Worm (Caenorhabditis elegans) whole organism, L2 larva: ENCODE results near the gene exos-8.

ENCODE experiments used
- Y55F3AM.14 ChIP-seq: fragments of 200-800 bp; sonication (Bioruptor generic); optimal IDR thresholded peaks from 2 replicates; lab custom pipeline; 2018; ENCODE audit warnings: mild to moderate bottlenecking, missing genetic modification characterization, missing compliant biosample characterization
- ZK546.5 ChIP-seq: sonication (generic microtip); optimal IDR thresholded peaks from 2 replicates; lab custom pipeline; 2017; ENCODE audit warnings: missing biosample characterization, missing genetic modification characterization
- ama-1 ChIP-seq: fragments of 150-350 bp; optimal IDR thresholded peaks from 2 replicates; lab custom pipeline; 2018; ENCODE audit warnings: inconsistent platforms
- blmp-1 ChIP-seq: sonication (generic microtip); optimal IDR thresholded peaks from 2 replicates; lab custom pipeline; 2017; ENCODE audit warnings: missing genetic modification characterization, mild to moderate bottlenecking, missing compliant biosample characterization, antibody characterized with exemption, moderate library complexity; ENCODE audit not compliant: insufficient read depth
- ceh-16 ChIP-seq: fragments of 150-350 bp; optimal IDR thresholded peaks from 2 replicates; lab custom pipeline; 2014; ENCODE audit warnings: missing biosample characterization, missing genetic modification characterization
- ceh-82 ChIP-seq: fragments of 150-350 bp; optimal IDR thresholded peaks from 2 replicates; lab custom pipeline; 2014; ENCODE audit warnings: missing biosample characterization, missing genetic modification characterization
- crh-2 ChIP-seq: sonication (generic microtip); optimal IDR thresholded peaks from 2 replicates; lab custom pipeline; 2017; ENCODE audit warnings: missing biosample characterization, missing genetic modification characterization
- dmd-4 ChIP-seq: sonication (generic microtip); optimal IDR thresholded peaks from 2 replicates; lab custom pipeline; 2017; ENCODE audit warnings: missing biosample characterization, missing genetic modification characterization
- egl-27 ChIP-seq: sonication (generic microtip); optimal IDR thresholded peaks from 3 replicates; lab custom pipeline; 2017; ENCODE audit warnings: missing biosample characterization, missing genetic modification reagents, missing genetic modification characterization
- elt-1 ChIP-seq: fragments of 150-350 bp; optimal IDR thresholded peaks from 2 replicates; lab custom pipeline; 2014; ENCODE audit warnings: missing biosample characterization, missing genetic modification characterization
- elt-3 ChIP-seq: sonication (generic microtip); optimal IDR thresholded peaks from 2 replicates; lab custom pipeline; 2017; ENCODE audit warnings: missing biosample characterization, missing genetic modification characterization
- fos-1 ChIP-seq: fragments of 150-350 bp; optimal IDR thresholded peaks from 2 replicates; lab custom pipeline; 2014; ENCODE audit warnings: missing biosample characterization, missing genetic modification characterization
- lin-11 ChIP-seq: fragments of 150-350 bp; sonication (generic microtip); optimal IDR thresholded peaks from 2 replicates; lab custom pipeline; 2014; ENCODE audit warnings: missing biosample characterization, missing genetic modification characterization, inconsistent platforms, mixed read lengths
- lin-13 ChIP-seq: fragments of 150-350 bp; optimal IDR thresholded peaks from 2 replicates; lab custom pipeline; 2014; ENCODE audit warnings: missing biosample characterization, missing genetic modification reagents, missing genetic modification characterization
- lin-39 ChIP-seq: fragments of 150-350 bp; optimal IDR thresholded peaks from 2 replicates; lab custom pipeline; 2014; ENCODE audit warnings: missing biosample characterization, missing genetic modification reagents, missing genetic modification characterization
- mab-5 ChIP-seq: fragments of 150-350 bp; optimal IDR thresholded peaks from 2 replicates; lab custom pipeline; 2014; ENCODE audit warnings: missing biosample characterization, missing genetic modification characterization
- mdl-1 ChIP-seq, 2 experiments: fragments of 150-350 bp in 1 of 2; sonication (generic microtip) in 1 of 2; optimal IDR thresholded peaks; 2 replicates each; lab custom pipeline; 2017; ENCODE audit warnings: missing biosample characterization in 2 of 2, missing genetic modification characterization in 2 of 2
- nhr-10 ChIP-seq: sonication (generic microtip); optimal IDR thresholded peaks from 2 replicates; lab custom pipeline; 2017; ENCODE audit warnings: missing biosample characterization, missing genetic modification characterization
- nhr-11 ChIP-seq: fragments of 150-350 bp; optimal IDR thresholded peaks from 2 replicates; lab custom pipeline; 2014; ENCODE audit warnings: missing biosample characterization, missing genetic modification characterization
- nhr-12 ChIP-seq: fragments of 150-350 bp; optimal IDR thresholded peaks from 2 replicates; lab custom pipeline; 2014; ENCODE audit warnings: missing biosample characterization, missing genetic modification characterization
- nhr-23 ChIP-seq: fragments of 150-350 bp; optimal IDR thresholded peaks from 2 replicates; lab custom pipeline; 2014; ENCODE audit warnings: missing biosample characterization, missing genetic modification reagents, missing genetic modification characterization
- nhr-237 ChIP-seq: fragments of 150-350 bp; optimal IDR thresholded peaks from 2 replicates; lab custom pipeline; 2014; ENCODE audit warnings: missing biosample characterization, missing genetic modification characterization
- nhr-25 ChIP-seq: fragments of 150-350 bp; sonication (generic microtip); optimal IDR thresholded peaks from 3 replicates; lab custom pipeline; 2014; ENCODE audit warnings: missing biosample characterization, missing genetic modification characterization
- nhr-6 ChIP-seq: fragments of 150-350 bp; optimal IDR thresholded peaks from 2 replicates; lab custom pipeline; 2014; ENCODE audit warnings: missing biosample characterization, missing genetic modification characterization
- nhr-77 ChIP-seq: fragments of 150-350 bp; optimal IDR thresholded peaks from 2 replicates; lab custom pipeline; 2014; ENCODE audit warnings: missing biosample characterization, missing genetic modification characterization
- peb-1 ChIP-seq: fragments of 150-350 bp; optimal IDR thresholded peaks from 2 replicates; lab custom pipeline; 2014; ENCODE audit warnings: missing biosample characterization, missing genetic modification characterization
- skn-1 ChIP-seq: sonication (generic microtip); optimal IDR thresholded peaks from 2 replicates; lab custom pipeline; 2017; ENCODE audit warnings: missing biosample characterization, missing genetic modification characterization
- sma-3 ChIP-seq: sonication (generic microtip); optimal IDR thresholded peaks from 2 replicates; lab custom pipeline; 2016; ENCODE audit warnings: missing genetic modification reagents, missing genetic modification characterization, missing compliant biosample characterization
- sma-9 ChIP-seq, 2 experiments: fragments of 150-350 bp in 1 of 2; sonication (generic microtip) in 1 of 2; optimal IDR thresholded peaks; 2 replicates each; lab custom pipeline; 2014 to 2016; ENCODE audit warnings: missing genetic modification characterization in 2 of 2, mild to moderate bottlenecking in 1 of 2, missing biosample characterization in 1 of 2, missing compliant biosample characterization in 1 of 2, missing genetic modification reagents in 1 of 2, moderate library complexity in 1 of 2
- unc-39 ChIP-seq: fragments of 150-350 bp; optimal IDR thresholded peaks from 2 replicates; lab custom pipeline; 2014; ENCODE audit warnings: missing biosample characterization, missing genetic modification characterization
- unc-62 ChIP-seq: fragments of 150-350 bp; optimal IDR thresholded peaks from 2 replicates; lab custom pipeline; 2014; ENCODE audit warnings: missing biosample characterization, missing genetic modification reagents, missing genetic modification characterization
- ztf-1 ChIP-seq: fragments of 200-800 bp; sonication (Bioruptor generic); conservative IDR thresholded peaks from 2 replicates; pipeline ENCODE4 v1.3.6; 2022; ENCODE audit warnings: missing genetic modification characterization, missing compliant biosample characterization
- ztf-4 ChIP-seq: fragments of 150-350 bp; optimal IDR thresholded peaks from 2 replicates; lab custom pipeline; 2014; ENCODE audit warnings: missing biosample characterization, missing genetic modification characterization

Gene exos-8

DNA sequence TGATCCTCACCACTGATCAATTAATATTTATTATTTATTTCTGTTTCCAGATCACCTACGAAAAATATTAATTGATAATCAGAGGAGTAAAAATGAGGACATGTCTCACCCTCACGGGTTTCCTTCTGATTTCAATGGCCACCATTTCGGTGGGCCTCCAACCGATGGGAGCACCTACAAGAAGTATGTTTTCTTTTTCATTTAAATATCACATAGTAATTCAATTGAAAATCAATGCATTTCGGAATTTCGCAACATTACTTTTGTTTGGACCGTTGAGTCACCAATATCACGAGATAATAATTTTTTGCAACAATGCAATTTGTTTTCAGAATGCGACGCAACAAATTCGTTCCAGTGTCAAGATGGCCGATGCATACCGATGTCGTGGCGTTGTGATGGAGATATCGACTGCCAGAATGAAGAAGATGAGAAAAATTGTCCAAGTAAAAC, 41.9 kb downstream of the exos-8 start, which contains the start of gene gldi-2:
TSS of gene gldi-2 (plus strand) at position 51 of the 453 bp plus-strand sequence.
- TF ChIP-seq nhr-237 (no peak), ztf-4 (no peak), blmp-1 (tag; lab: Kevin White, UChicago) (no peak), dmd-4 (tag; lab: Kevin White, UChicago) (no peak), nhr-25 (tag; lab: Kevin White, UChicago) (no peak), nhr-6 (no peak), nhr-12 (tag; lab: Kevin White, UChicago) (no peak), nhr-77 (no peak), peb-1 (tag; lab: Kevin White, UChicago) (no peak), mdl-1 (tag; optimal IDR thresholded peaks at IDR 0.05; lab: Kevin White, UChicago) (no peak), skn-1 (tag; lab: Kevin White, UChicago) (no peak), unc-62 (GFP tag; lab: Kevin White, UChicago) (no peak), lin-13 (GFP tag; lab: Kevin White, UChicago) (no peak), sma-3 (GFP tag; lab: Kevin White, UChicago) (no peak)

DNA sequence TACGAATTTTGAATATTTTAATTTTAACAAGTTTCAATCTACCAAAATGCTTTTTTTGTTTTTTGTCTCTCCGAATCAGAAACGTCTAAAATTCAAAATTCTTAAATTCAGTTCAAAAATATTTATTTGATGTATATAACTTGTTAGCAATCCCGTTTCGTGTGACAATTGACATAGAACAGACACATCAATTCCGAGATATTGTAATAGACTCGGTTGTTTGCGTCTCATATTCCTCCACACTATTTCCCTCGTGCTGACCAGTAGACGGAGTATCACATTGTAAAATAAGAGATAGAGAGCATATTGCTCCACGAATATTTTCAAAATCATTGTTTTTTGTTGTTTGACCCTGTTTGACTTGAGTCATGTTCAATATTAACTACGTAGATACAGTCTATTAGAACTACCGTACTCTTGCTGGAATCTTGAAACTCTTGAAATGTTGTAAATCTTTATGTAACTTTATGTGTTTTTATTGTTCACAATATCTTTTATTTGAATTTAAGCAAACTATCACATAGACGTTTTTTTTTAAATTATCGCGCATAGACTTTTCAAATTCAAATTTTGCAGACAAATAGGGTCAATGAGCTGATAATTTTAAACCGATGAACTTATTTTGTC, 47.3 kb downstream of the exos-8 start, which contains the start of gene T13C2.3:
TSS of gene T13C2.3 (plus strand) at position 577 of the 627 bp plus-strand sequence.
- TF ChIP-seq lin-39 = no peak
- no peak for TF ChIP-seq ztf-4
- TF ChIP-seq crh-2 = no peak
- TF ChIP-seq Y55F3AM.14 (GFP tag; lab: Kevin White, UChicago) = no peak
- no peak for TF ChIP-seq ama-1 (lab: Kevin White, UChicago)
- TF ChIP-seq lin-13 (GFP tag; lab: Kevin White, UChicago) = no peak
- no peak for TF ChIP-seq mdl-1 (tag; optimal IDR thresholded peaks at IDR 0.05; lab: Kevin White, UChicago)
- TF ChIP-seq unc-39 (tag; lab: Kevin White, UChicago) = no peak
- no peak for TF ChIP-seq elt-3
- TF ChIP-seq ZK546.5 (tag; lab: Kevin White, UChicago) = no peak
- no peak for TF ChIP-seq elt-1 (tag; lab: Kevin White, UChicago)
- no peak for TF ChIP-seq nhr-11 (tag; lab: Kevin White, UChicago)
- TF ChIP-seq dmd-4 (tag; lab: Kevin White, UChicago) = no peak
- no peak for TF ChIP-seq sma-9 (GFP tag; optimal IDR thresholded peaks at IDR 0.05; lab: Kevin White, UChicago)
- TF ChIP-seq sma-9 (tag; optimal IDR thresholded peaks at IDR 0.05; lab: Kevin White, UChicago) = no peak
- TF ChIP-seq nhr-77 = no peak
- TF ChIP-seq ztf-1 (GFP tag; lab: Robert Waterston, UW) = no peak
- TF ChIP-seq, all 48 proteins: peak for 0

DNA sequence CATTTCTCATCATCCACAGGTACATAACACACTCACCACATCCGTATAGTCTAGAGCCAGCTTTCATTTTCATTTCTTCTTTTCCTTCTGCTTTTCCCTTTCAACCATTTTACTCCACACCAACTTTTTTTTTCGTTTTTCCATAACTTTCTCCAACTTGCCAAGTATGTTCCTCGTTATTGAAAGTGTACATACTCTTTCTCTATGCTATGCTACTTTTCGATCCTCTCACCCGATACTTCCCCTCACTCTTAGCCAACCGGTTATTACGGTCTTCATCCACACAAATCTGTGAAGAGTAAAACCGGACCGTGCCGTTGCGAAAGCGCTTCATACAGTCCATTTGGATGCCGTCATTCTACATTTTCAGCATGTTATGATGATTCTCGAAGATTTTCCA, 50.4 kb downstream of the exos-8 start, which contains the start of gene T13C2.2:
TSS of gene T13C2.2 (plus strand) at position 301 of the 400 bp plus-strand sequence.
- TF ChIP-seq nhr-10 (tag; lab: Kevin White, UChicago) (no peak), nhr-237 (no peak), crh-2 (no peak), egl-27 (no peak), lin-11 (tag; lab: Kevin White, UChicago) (no peak), sma-3 (GFP tag; lab: Kevin White, UChicago) (no peak), nhr-25 (tag; lab: Kevin White, UChicago) (no peak), mab-5 (no peak), ZK546.5 (tag; lab: Kevin White, UChicago) (no peak), ceh-82 (tag; lab: Kevin White, UChicago) (no peak), fos-1 (tag; lab: Kevin White, UChicago) (no peak), ceh-16 (tag; lab: Kevin White, UChicago) (no peak), nhr-77 (no peak), nhr-23 (tag; lab: Kevin White, UChicago) (no peak), nhr-6 (no peak)
- TF ChIP-seq, all 48 proteins: peak for 0
